Worm (Caenorhabditis elegans) whole organism, young adult: ENCODE results near the gene gei-4.

Experiments used
- B0019.2 ChIP-seq: fragments of 200-800 bp; sonication (Bioruptor generic); conservative IDR thresholded peaks from 2 replicates; pipeline ENCODE4 v1.3.6; 2022; ENCODE audit warnings: missing genetic modification reagents, missing genetic modification characterization, missing compliant biosample characterization
- B0035.1 ChIP-seq: sonication (generic microtip); optimal IDR thresholded peaks from 2 replicates; lab custom pipeline; 2016; ENCODE audit warnings: missing genetic modification characterization, mild to moderate bottlenecking, missing compliant biosample characterization, missing genotype, missing genetic modification reagents
- B0261.1 ChIP-seq: sonication (generic microtip); optimal IDR thresholded peaks from 2 replicates; lab custom pipeline; 2016; ENCODE audit warnings: mild to moderate bottlenecking, missing genetic modification characterization, moderate library complexity, missing compliant biosample characterization
- F10E7.11 ChIP-seq: sonication (generic microtip); optimal IDR thresholded peaks from 2 replicates; lab custom pipeline; 2017; ENCODE audit warnings: mild to moderate bottlenecking, missing genetic modification characterization, moderate library complexity, missing compliant biosample characterization
- F22D6.2 ChIP-seq: sonication (generic microtip); optimal IDR thresholded peaks from 2 replicates; lab custom pipeline; 2016; ENCODE audit warnings: mild to moderate bottlenecking, missing genetic modification characterization, missing compliant biosample characterization
- F23B12.7 ChIP-seq: sonication (generic microtip); optimal IDR thresholded peaks from 2 replicates; lab custom pipeline; 2017; ENCODE audit warnings: missing genetic modification characterization, mild to moderate bottlenecking, missing compliant biosample characterization, antibody characterized with exemption, moderate library complexity; ENCODE audit not compliant: insufficient read depth
- Y53G8AR.9 ChIP-seq: fragments of 200-800 bp; sonication (Bioruptor generic); conservative IDR thresholded peaks from 2 replicates; pipeline ENCODE4 v1.3.6; 2022; ENCODE audit warnings: missing genetic modification reagents, missing genetic modification characterization, missing compliant biosample characterization
- attf-5 ChIP-seq: fragments of 200-800 bp; sonication (Bioruptor generic); optimal IDR thresholded peaks from 2 replicates; lab custom pipeline; 2018; ENCODE audit warnings: mild to moderate bottlenecking, missing genetic modification characterization, missing compliant biosample characterization
- bed-1 ChIP-seq: fragments of 200-800 bp; sonication (Bioruptor generic); IDR thresholded peaks from 2 replicates; pipeline ENCODE4 v1.3.6; 2022; ENCODE audit warnings: missing genetic modification reagents, missing genetic modification characterization, missing compliant biosample characterization
- bed-2 ChIP-seq: fragments of 200-800 bp; sonication (Bioruptor generic); IDR thresholded peaks from 2 replicates; pipeline ENCODE4 v1.3.6; 2022; ENCODE audit warnings: missing genetic modification reagents, missing genetic modification characterization, missing compliant biosample characterization
- cebp-2 ChIP-seq: fragments of 200-800 bp; sonication (Bioruptor generic); IDR thresholded peaks from 2 replicates; pipeline ENCODE4 v1.3.6; 2022; ENCODE audit warnings: missing genetic modification characterization, missing compliant biosample characterization
- ceh-27 ChIP-seq: fragments of 200-800 bp; sonication (Bioruptor generic); optimal IDR thresholded peaks from 2 replicates; lab custom pipeline; 2018; ENCODE audit warnings: mild to moderate bottlenecking, missing genetic modification characterization, moderate library complexity, missing compliant biosample characterization
- ceh-91 ChIP-seq: fragments of 200-800 bp; sonication (Bioruptor generic); IDR thresholded peaks from 2 replicates; pipeline ENCODE4 v1.3.6; 2022; ENCODE audit warnings: missing genetic modification reagents, missing genetic modification characterization, missing compliant biosample characterization
- chd-7 ChIP-seq: sonication (generic microtip); optimal IDR thresholded peaks from 2 replicates; lab custom pipeline; 2016; ENCODE audit warnings: mild to moderate bottlenecking, missing genetic modification characterization, moderate library complexity, missing compliant biosample characterization
- die-1 ChIP-seq: sonication (generic microtip); optimal IDR thresholded peaks from 2 replicates; lab custom pipeline; 2016; ENCODE audit warnings: missing genotype, mild to moderate bottlenecking, missing genetic modification characterization, missing compliant biosample characterization
- dox-1 ChIP-seq: fragments of 200-800 bp; sonication (Bioruptor generic); IDR thresholded peaks from 2 replicates; pipeline ENCODE4 v1.3.6; 2022; ENCODE audit warnings: missing genetic modification reagents, missing genetic modification characterization, missing compliant biosample characterization
- dpff-1 ChIP-seq: sonication (generic microtip); optimal IDR thresholded peaks from 2 replicates; lab custom pipeline; 2017; ENCODE audit warnings: mild to moderate bottlenecking, missing genetic modification characterization, missing compliant biosample characterization
- egrh-3 ChIP-seq: fragments of 200-800 bp; sonication (Bioruptor generic); IDR thresholded peaks from 2 replicates; pipeline ENCODE4 v1.3.6; 2022; ENCODE audit warnings: missing genetic modification reagents, missing genetic modification characterization, missing compliant biosample characterization
- ekl-4 ChIP-seq: fragments of 200-800 bp; sonication (Bioruptor generic); IDR thresholded peaks from 2 replicates; pipeline ENCODE4 v1.3.6; 2022; ENCODE audit warnings: missing genetic modification reagents, missing genetic modification characterization, missing compliant biosample characterization
- him-1 ChIP-seq: sonication (generic microtip); optimal IDR thresholded peaks from 2 replicates; lab custom pipeline; 2016; ENCODE audit warnings: missing genotype, missing genetic modification reagents, missing genetic modification characterization, missing compliant biosample characterization
- hmg-20 ChIP-seq: fragments of 200-800 bp; sonication (Bioruptor generic); IDR thresholded peaks from 2 replicates; pipeline ENCODE4 v1.3.6; 2022; ENCODE audit warnings: missing genetic modification reagents, missing genetic modification characterization, missing compliant biosample characterization
- hrde-1 ChIP-seq: sonication (generic microtip); optimal IDR thresholded peaks from 2 replicates; lab custom pipeline; 2016; ENCODE audit warnings: missing genetic modification characterization, mild to moderate bottlenecking, missing compliant biosample characterization, moderate library complexity, missing genotype, missing genetic modification reagents, borderline replicate concordance
- hsf-1 ChIP-seq: fragments of 200-800 bp; sonication (Bioruptor generic); IDR thresholded peaks from 2 replicates; pipeline ENCODE4 v1.3.6; 2022; ENCODE audit warnings: missing genetic modification reagents, missing genetic modification characterization, missing compliant biosample characterization
- let-526 ChIP-seq: fragments of 200-800 bp; sonication (Bioruptor generic); IDR thresholded peaks from 2 replicates; pipeline ENCODE4 v1.3.6; 2022; ENCODE audit warnings: missing genetic modification reagents, missing genetic modification characterization, missing compliant biosample characterization
- lin-26 ChIP-seq: fragments of 200-800 bp; sonication (Bioruptor generic); IDR thresholded peaks from 2 replicates; pipeline ENCODE4 v1.3.6; 2022; ENCODE audit warnings: missing genetic modification reagents, missing genetic modification characterization, missing compliant biosample characterization
- lir-1 ChIP-seq: fragments of 200-800 bp; sonication (Bioruptor generic); conservative IDR thresholded peaks from 2 replicates; pipeline ENCODE4 v1.3.6; 2022; ENCODE audit warnings: missing genetic modification reagents, missing genetic modification characterization, missing compliant biosample characterization
- lsl-1 ChIP-seq: fragments of 200-800 bp; sonication (Bioruptor generic); optimal IDR thresholded peaks from 2 replicates; lab custom pipeline; 2018; ENCODE audit warnings: mild to moderate bottlenecking, missing genetic modification characterization, moderate library complexity, missing compliant biosample characterization
- madf-3 ChIP-seq: fragments of 200-800 bp; sonication (Bioruptor generic); IDR thresholded peaks from 2 replicates; pipeline ENCODE4 v1.3.6; 2022; ENCODE audit warnings: missing genetic modification reagents, missing genetic modification characterization, missing compliant biosample characterization
- mel-28 ChIP-seq: sonication (generic microtip); optimal IDR thresholded peaks from 2 replicates; lab custom pipeline; 2016; ENCODE audit warnings: borderline replicate concordance, mild to moderate bottlenecking, missing genetic modification characterization, missing compliant biosample characterization
- nhr-90 ChIP-seq: sonication (generic microtip); optimal IDR thresholded peaks from 2 replicates; lab custom pipeline; 2016; ENCODE audit warnings: missing genotype, mild to moderate bottlenecking, missing genetic modification characterization, missing compliant biosample characterization
- rcor-1 ChIP-seq: fragments of 200-800 bp; sonication (Bioruptor generic); IDR thresholded peaks from 2 replicates; pipeline ENCODE4 v1.3.6; 2022; ENCODE audit warnings: missing genetic modification reagents, missing genetic modification characterization, missing compliant biosample characterization
- repo-1 ChIP-seq: sonication (generic microtip); optimal IDR thresholded peaks from 2 replicates; lab custom pipeline; 2017; ENCODE audit warnings: mild to moderate bottlenecking, missing genetic modification characterization, missing compliant biosample characterization
- somi-1 ChIP-seq: fragments of 200-800 bp; sonication (Bioruptor generic); optimal IDR thresholded peaks from 2 replicates; lab custom pipeline; 2018; ENCODE audit warnings: mild to moderate bottlenecking, missing genetic modification characterization, missing compliant biosample characterization
- xnd-1 ChIP-seq: sonication (generic microtip); optimal IDR thresholded peaks from 2 replicates; lab custom pipeline; 2016; ENCODE audit warnings: missing genotype, missing genetic modification reagents, missing genetic modification characterization, missing compliant biosample characterization
- zim-3 ChIP-seq: sonication (generic microtip); optimal IDR thresholded peaks from 2 replicates; lab custom pipeline; 2017; ENCODE audit warnings: mild to moderate bottlenecking, missing genetic modification characterization, moderate library complexity, missing compliant biosample characterization
- ztf-22 ChIP-seq: fragments of 200-800 bp; sonication (Bioruptor generic); optimal IDR thresholded peaks from 2 replicates; lab custom pipeline; 2018; ENCODE audit warnings: mild to moderate bottlenecking, missing genetic modification characterization, moderate library complexity, missing compliant biosample characterization
- ztf-26 ChIP-seq: sonication (generic microtip); optimal IDR thresholded peaks from 2 replicates; lab custom pipeline; 2017; ENCODE audit warnings: missing genetic modification characterization, missing compliant biosample characterization
- ztf-28 ChIP-seq: fragments of 200-800 bp; sonication (Bioruptor generic); IDR thresholded peaks from 2 replicates; pipeline ENCODE4 v1.3.6; 2022; ENCODE audit warnings: missing genetic modification reagents, missing genetic modification characterization, missing compliant biosample characterization
- ztf-6 ChIP-seq: fragments of 200-800 bp; sonication (Bioruptor generic); IDR thresholded peaks from 2 replicates; pipeline ENCODE4 v1.3.6; 2022; ENCODE audit warnings: missing genetic modification reagents, missing genetic modification characterization, missing compliant biosample characterization

Gene gei-4

DNA sequence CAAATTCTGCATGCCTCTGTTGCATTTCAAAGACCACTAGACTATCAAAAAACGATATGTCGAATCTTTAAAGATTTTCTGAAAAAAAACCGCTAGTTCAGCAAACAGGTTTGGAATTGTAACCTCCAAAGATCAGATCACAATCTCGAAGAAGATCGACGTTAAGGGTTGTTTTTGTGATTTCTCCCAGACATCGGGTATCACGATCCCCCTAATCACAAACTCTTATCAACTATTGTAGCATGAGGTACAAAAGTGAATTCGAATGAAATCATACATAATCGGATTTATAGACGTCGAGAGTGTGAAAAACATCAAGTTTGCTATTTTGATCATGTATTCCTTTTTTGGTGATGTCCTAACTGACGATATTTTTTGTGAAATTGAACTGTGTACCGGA is 46.3 kb upstream of the gei-4 start:
- TF ChIP-seq hsf-1, result no peak
- TF ChIP-seq him-1 (tag; lab: Kevin White, UChicago), result no peak
- no peak for TF ChIP-seq let-526
- no peak for TF ChIP-seq attf-5 (GFP tag; lab: Kevin White, UChicago)
- TF ChIP-seq hmg-20 (GFP tag; lab: Robert Waterston, UW), result no peak
- TF ChIP-seq dpff-1 (tag; lab: Kevin White, UChicago), result no peak
- no peak for TF ChIP-seq egrh-3 (GFP tag; lab: Robert Waterston, UW)
- no peak for TF ChIP-seq lir-1 (GFP tag; lab: Robert Waterston, UW)
- no peak for TF ChIP-seq chd-7 (tag; lab: Kevin White, UChicago)
- no peak for TF ChIP-seq ekl-4 (GFP tag; lab: Robert Waterston, UW)
- TF ChIP-seq F22D6.2 (tag; lab: Kevin White, UChicago), result no peak
- no peak for TF ChIP-seq lin-26 (GFP tag; lab: Robert Waterston, UW)
- TF ChIP-seq hrde-1 (tag; lab: Kevin White, UChicago), result no peak
- TF ChIP-seq dox-1 (GFP tag; lab: Robert Waterston, UW), result no peak
- TF ChIP-seq die-1 (tag; lab: Kevin White, UChicago), result no peak
- TF ChIP-seq mel-28 (tag; lab: Kevin White, UChicago), result no peak
- TF ChIP-seq B0019.2, result no peak
- TF ChIP-seq bed-2, result no peak
- TF ChIP-seq B0261.1 (tag; lab: Kevin White, UChicago), result no peak

DNA sequence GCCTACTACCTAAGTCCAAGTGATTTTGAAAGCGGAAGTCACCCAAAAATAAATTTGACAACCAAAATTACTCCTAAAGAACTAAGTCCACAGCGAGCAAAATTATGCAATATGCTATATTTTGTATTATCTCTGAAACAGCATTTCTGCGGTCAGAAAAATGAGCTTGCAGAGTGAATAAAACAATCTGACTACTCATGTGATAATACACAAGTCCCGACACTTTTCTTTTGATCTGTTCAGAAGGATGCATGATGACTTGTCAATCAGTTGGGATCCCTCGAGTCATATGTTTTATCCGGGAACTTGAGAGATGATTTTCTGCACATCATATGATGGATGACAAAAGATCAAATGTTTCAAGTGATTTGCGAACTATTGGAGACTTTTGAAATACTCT is 30.5 kb upstream of the gei-4 start:
- TF ChIP-seq ztf-22 (GFP tag; lab: Kevin White, UChicago), result no peak
- TF ChIP-seq xnd-1, result no peak
- no peak for TF ChIP-seq cebp-2 (GFP tag; lab: Robert Waterston, UW)
- TF ChIP-seq ztf-28 (GFP tag; lab: Robert Waterston, UW), result no peak

DNA sequence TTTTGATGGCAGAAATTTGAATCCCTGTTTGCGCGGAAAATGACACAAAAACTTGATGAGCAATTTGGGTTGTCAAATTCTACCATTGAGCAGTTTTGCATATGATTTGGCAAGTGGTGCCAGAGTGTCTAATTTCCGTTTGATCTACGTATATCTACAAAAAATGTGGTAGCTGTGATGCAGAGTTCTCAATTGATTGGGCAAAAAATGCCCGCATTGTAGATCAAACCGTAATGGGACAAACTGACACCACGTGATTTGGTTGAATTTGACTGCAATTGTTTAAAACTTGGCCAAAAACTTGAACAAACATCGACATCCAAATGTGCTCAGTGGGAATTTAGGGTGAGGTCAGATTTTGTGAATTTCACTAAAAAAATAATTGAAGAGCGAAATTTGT is 27.9 kb upstream of the gei-4 start, which contains the start of gene K10F12.7:
K10F12.7 (minus strand) TSS at position 101 of the 400 bp plus-strand sequence.
- TF ChIP-seq rcor-1 (no peak), ceh-27 (GFP tag; lab: Kevin White, UChicago) (no peak), F10E7.11 (tag; lab: Kevin White, UChicago) (no peak), nhr-90 (tag; lab: Kevin White, UChicago) (no peak), ztf-6 (GFP tag; lab: Robert Waterston, UW) (no peak), F23B12.7 (tag; lab: Kevin White, UChicago) (no peak), him-1 (tag; lab: Kevin White, UChicago) (no peak), hmg-20 (GFP tag; lab: Robert Waterston, UW) (no peak), lsl-1 (GFP tag; lab: Kevin White, UChicago) (no peak), zim-3 (tag; lab: Kevin White, UChicago) (no peak), B0035.1 (tag; lab: Kevin White, UChicago) (no peak), Y53G8AR.9 (no peak), ztf-26 (tag; lab: Kevin White, UChicago) (no peak), ceh-91 (no peak), madf-3 (GFP tag; lab: Robert Waterston, UW) (no peak), repo-1 (tag; lab: Kevin White, UChicago) (no peak), ztf-28 (GFP tag; lab: Robert Waterston, UW) (no peak), somi-1 (no peak), bed-1 (no peak)
